Fruit fly (Drosophila melanogaster) whole organism, embryonic: Measurements from ENCODE around the gene CG13898.

ENCODE experiments used
- Abd-B ChIP-seq: fragments of 200-800 bp; sonication (Bioruptor generic); optimal IDR thresholded peaks from 2 replicates; lab custom pipeline; 2018; ENCODE audit warnings: missing biosample characterization, mild to moderate bottlenecking, missing genetic modification characterization, moderate library complexity
- Adf1 ChIP-seq: fragments of 200-800 bp; sonication (Bioruptor generic); IDR thresholded peaks from 2 replicates; pipeline ENCODE4 v1.3.6; 2022; ENCODE audit warnings: missing biosample characterization, missing genetic modification characterization
- Blimp-1 ChIP-seq: fragments of 200-800 bp; sonication (Bioruptor generic); optimal IDR thresholded peaks from 3 replicates; lab custom pipeline; 2018; ENCODE audit warnings: missing biosample characterization, missing genetic modification characterization, mild to moderate bottlenecking, moderate library complexity, missing genetic modification reagents
- CG10366 ChIP-seq: fragments of 200-800 bp; sonication (Bioruptor generic); IDR thresholded peaks from 2 replicates; pipeline ENCODE4 v1.3.6; 2022; ENCODE audit warnings: missing biosample characterization, missing genetic modification characterization
- CG11085 ChIP-seq: fragments of 200-800 bp; sonication (Bioruptor generic); IDR thresholded peaks from 2 replicates; pipeline ENCODE4 v1.3.6; 2022; ENCODE audit warnings: missing biosample characterization, missing genetic modification characterization
- CG11504 ChIP-seq: fragments of 200-800 bp; sonication (Bioruptor generic); optimal IDR thresholded peaks from 3 replicates; lab custom pipeline; 2019; ENCODE audit warnings: missing biosample characterization, mild to moderate bottlenecking, missing genetic modification characterization, moderate library complexity
- CG14441 ChIP-seq: fragments of 200-800 bp; sonication (Bioruptor generic); IDR thresholded peaks from 2 replicates; pipeline ENCODE4 v1.3.6; 2022; ENCODE audit warnings: missing biosample characterization, missing genetic modification characterization
- CG16813 ChIP-seq: fragments of 200-800 bp; sonication (Bioruptor generic); IDR thresholded peaks from 3 replicates; pipeline ENCODE4 v1.3.6; 2022; ENCODE audit warnings: missing biosample characterization, missing genetic modification characterization; ENCODE audit not compliant: partially characterized antibody
- CG17361 ChIP-seq: fragments of 200-800 bp; sonication (Bioruptor generic); IDR thresholded peaks from 3 replicates; pipeline ENCODE4 v1.3.6; 2022; ENCODE audit warnings: missing biosample characterization, missing genetic modification characterization
- CG18476 ChIP-seq: fragments of 200-800 bp; sonication (Bioruptor generic); optimal IDR thresholded peaks from 2 replicates; lab custom pipeline; 2016; ENCODE audit warnings: missing biosample characterization, mild to moderate bottlenecking, missing genetic modification characterization
- CG2678 ChIP-seq: fragments of 200-800 bp; sonication (Bioruptor generic); optimal IDR thresholded peaks from 3 replicates; lab custom pipeline; 2019; ENCODE audit warnings: missing biosample characterization, mild to moderate bottlenecking, missing genetic modification characterization, moderate library complexity
- CG30020 ChIP-seq: fragments of 200-800 bp; optimal IDR thresholded peaks from 2 replicates; lab custom pipeline; 2019; ENCODE audit warnings: missing biosample characterization, mild to moderate bottlenecking, missing genetic modification characterization, moderate library complexity
- CG30403 ChIP-seq: fragments of 200-800 bp; sonication (Bioruptor generic); optimal IDR thresholded peaks from 3 replicates; lab custom pipeline; 2016; ENCODE audit warnings: missing biosample characterization, missing genetic modification characterization
- CG3407 ChIP-seq: fragments of 200-800 bp; sonication (Bioruptor generic); optimal IDR thresholded peaks from 2 replicates; lab custom pipeline; 2018; ENCODE audit warnings: missing biosample characterization, mild to moderate bottlenecking, missing genetic modification characterization
- CG4282 ChIP-seq: fragments of 200-800 bp; sonication (Bioruptor generic); optimal IDR thresholded peaks from 2 replicates; lab custom pipeline; 2016; ENCODE audit warnings: missing biosample characterization, missing genetic modification characterization
- CG5245 ChIP-seq: fragments of 200-800 bp; sonication (Bioruptor generic); optimal IDR thresholded peaks from 3 replicates; lab custom pipeline; 2016; ENCODE audit warnings: missing biosample characterization, missing genetic modification characterization
- CG6254 ChIP-seq: fragments of 200-800 bp; sonication (Bioruptor generic); optimal IDR thresholded peaks from 3 replicates; lab custom pipeline; 2017; ENCODE audit warnings: mild to moderate bottlenecking, missing biosample characterization, missing genetic modification reagents, missing genetic modification characterization
- CG7372 ChIP-seq: fragments of 200-800 bp; sonication (Bioruptor generic); IDR thresholded peaks from 2 replicates; pipeline ENCODE4 v1.3.6; 2022; ENCODE audit warnings: missing biosample characterization, missing genetic modification characterization
- CG7963 ChIP-seq: fragments of 200-800 bp; sonication (Bioruptor generic); IDR thresholded peaks from 3 replicates; pipeline ENCODE4 v1.3.6; 2022; ENCODE audit warnings: missing biosample characterization, missing genetic modification characterization; ENCODE audit not compliant: partially characterized antibody
- CG8388 ChIP-seq: fragments of 200-800 bp; sonication (Bioruptor generic); optimal IDR thresholded peaks from 2 replicates; lab custom pipeline; 2019; ENCODE audit warnings: missing biosample characterization, mild to moderate bottlenecking, missing genetic modification characterization, moderate library complexity
- E2f1 ChIP-seq: fragments of 200-800 bp; sonication (Bioruptor generic); IDR thresholded peaks from 2 replicates; pipeline ENCODE4 v1.3.6; 2022; ENCODE audit warnings: missing biosample characterization, missing genetic modification characterization
- HHEX ChIP-seq: fragments of 200-800 bp; sonication (Bioruptor generic); optimal IDR thresholded peaks from 3 replicates; lab custom pipeline; 2017; ENCODE audit warnings: missing biosample characterization, mild to moderate bottlenecking, missing genetic modification characterization, missing genetic modification reagents
- HLH3B ChIP-seq: fragments of 200-800 bp; sonication (Bioruptor generic); IDR thresholded peaks from 2 replicates; pipeline ENCODE4 v1.3.6; 2022; ENCODE audit warnings: missing biosample characterization, missing genetic modification characterization
- MESR4 ChIP-seq: fragments of 200-800 bp; sonication (Bioruptor generic); optimal IDR thresholded peaks from 2 replicates; lab custom pipeline; 2018; ENCODE audit warnings: missing biosample characterization, mild to moderate bottlenecking, missing genetic modification characterization, moderate library complexity
- NfI ChIP-seq: fragments of 200-800 bp; sonication (Bioruptor generic); optimal IDR thresholded peaks from 3 replicates; lab custom pipeline; 2018; ENCODE audit warnings: missing biosample characterization, mild to moderate bottlenecking, missing genetic modification characterization, moderate library complexity
- Rfx ChIP-seq: fragments of 200-800 bp; sonication (Bioruptor generic); IDR thresholded peaks from 2 replicates; pipeline ENCODE4 v1.3.6; 2022; ENCODE audit warnings: missing biosample characterization, missing genetic modification characterization
- Sox100B ChIP-seq: fragments of 200-800 bp; sonication (Bioruptor generic); optimal IDR thresholded peaks from 3 replicates; lab custom pipeline; 2018; ENCODE audit warnings: missing biosample characterization, mild to moderate bottlenecking, missing genetic modification characterization
- Ssrp ChIP-seq: fragments of 200-800 bp; sonication (Bioruptor generic); optimal IDR thresholded peaks from 2 replicates; lab custom pipeline; 2018; ENCODE audit warnings: missing biosample characterization, mild to moderate bottlenecking, missing genetic modification characterization, moderate library complexity
- TFAM ChIP-seq: fragments of 200-800 bp; sonication (Bioruptor generic); optimal IDR thresholded peaks from 2 replicates; lab custom pipeline; 2017; ENCODE audit warnings: missing biosample characterization, missing genetic modification characterization, inconsistent platforms
- bab2 ChIP-seq: fragments of 200-800 bp; sonication (Bioruptor generic); optimal IDR thresholded peaks from 2 replicates; lab custom pipeline; 2016; ENCODE audit warnings: missing biosample characterization, missing genetic modification characterization
- bsh ChIP-seq, 2 experiments: fragments of 200-800 bp; sonication (Bioruptor generic); optimal IDR thresholded peaks; 2 replicates each; lab custom pipeline; 2017 to 2018; ENCODE audit warnings: mild to moderate bottlenecking in 2 of 2, missing biosample characterization in 2 of 2, missing genetic modification characterization in 2 of 2, moderate library complexity in 1 of 2
- chif ChIP-seq, 2 experiments: fragments of 200-800 bp; sonication (Bioruptor generic); optimal IDR thresholded peaks; 3 replicates each; lab custom pipeline; 2016; ENCODE audit warnings: missing biosample characterization in 2 of 2, missing genetic modification characterization in 2 of 2
- chm ChIP-seq: fragments of 200-800 bp; sonication (Bioruptor generic); IDR thresholded peaks from 2 replicates; pipeline ENCODE4 v1.3.6; 2022; ENCODE audit warnings: missing biosample characterization, missing genetic modification characterization
- chn ChIP-seq: fragments of 200-800 bp; sonication (Bioruptor generic); optimal IDR thresholded peaks from 2 replicates; lab custom pipeline; 2016; ENCODE audit warnings: missing biosample characterization, missing genetic modification characterization
- ci ChIP-seq: fragments of 200-800 bp; sonication (Bioruptor generic); IDR thresholded peaks from 3 replicates; pipeline ENCODE4 v1.3.6; 2022; ENCODE audit warnings: missing biosample characterization, missing genetic modification characterization
- dpn ChIP-seq, 2 experiments: fragments of 200-800 bp; sonication (Bioruptor generic); optimal IDR thresholded peaks; 3 replicates each; lab custom pipeline; 2016; ENCODE audit warnings: missing biosample characterization in 2 of 2, missing genetic modification characterization in 2 of 2
- eve ChIP-seq, 2 experiments: fragments of >200 bp; optimal IDR thresholded peaks; 2 replicates each; lab custom pipeline; 2017; ENCODE audit warnings: missing biosample characterization in 2 of 2, missing genetic modification characterization in 2 of 2
- ewg ChIP-seq: fragments of 200-800 bp; sonication (Bioruptor generic); optimal IDR thresholded peaks from 3 replicates; lab custom pipeline; 2017; ENCODE audit warnings: mild to moderate bottlenecking, missing biosample characterization, missing genetic modification reagents, missing genetic modification characterization
- gem ChIP-seq: fragments of 200-800 bp; sonication (Bioruptor generic); optimal IDR thresholded peaks from 2 replicates; lab custom pipeline; 2019; ENCODE audit warnings: missing biosample characterization, mild to moderate bottlenecking, missing genetic modification characterization, moderate library complexity
- grau ChIP-seq: fragments of 200-800 bp; optimal IDR thresholded peaks from 3 replicates; lab custom pipeline; 2019; ENCODE audit warnings: missing biosample characterization, mild to moderate bottlenecking, missing genetic modification characterization, moderate library complexity
- jigr1 ChIP-seq: fragments of 200-800 bp; sonication (Bioruptor generic); IDR thresholded peaks from 3 replicates; pipeline ENCODE4 v1.3.6; 2022; ENCODE audit warnings: missing biosample characterization, missing genetic modification characterization
- phol ChIP-seq: fragments of 200-800 bp; sonication (Bioruptor generic); optimal IDR thresholded peaks from 3 replicates; lab custom pipeline; 2018; ENCODE audit warnings: missing biosample characterization, mild to moderate bottlenecking, missing genetic modification characterization, moderate library complexity
- run ChIP-seq: fragments of 200-800 bp; sonication (Bioruptor generic); optimal IDR thresholded peaks from 3 replicates; lab custom pipeline; 2018; ENCODE audit warnings: missing biosample characterization, mild to moderate bottlenecking, missing genetic modification characterization
- sc ChIP-seq, 3 experiments: fragments of >200 bp in 2 of 3; fragments of 200-800 bp in 1 of 3; sonication (Bioruptor generic) in 1 of 3; optimal IDR thresholded peaks; 2 replicates in 2 of 3; 3 replicates in 1 of 3; lab custom pipeline; 2017; ENCODE audit warnings: mild to moderate bottlenecking in 1 of 3, missing biosample characterization in 1 of 3, missing genetic modification characterization in 1 of 3, missing genetic modification reagents in 1 of 3
- sens ChIP-seq: fragments of 200-800 bp; sonication (Bioruptor generic); peaks from one replicate; lab custom pipeline; 2016; ENCODE audit warnings: missing biosample characterization, missing genetic modification characterization
- sens-2 ChIP-seq: fragments of 200-800 bp; sonication (Bioruptor generic); IDR thresholded peaks from 2 replicates; pipeline ENCODE4 v1.3.6; 2022; ENCODE audit warnings: missing biosample characterization, missing genetic modification characterization
- so ChIP-seq: fragments of 200-800 bp; sonication (Bioruptor generic); IDR thresholded peaks from 3 replicates; pipeline ENCODE4 v1.3.6; 2022; ENCODE audit warnings: missing biosample characterization, missing genetic modification characterization
- stc ChIP-seq: fragments of 200-800 bp; sonication (Bioruptor generic); IDR thresholded peaks from 2 replicates; pipeline ENCODE4 v1.3.6; 2022; ENCODE audit warnings: missing biosample characterization, missing genetic modification characterization
- ttk ChIP-seq: fragments of 200-800 bp; sonication (Bioruptor generic); IDR thresholded peaks from 2 replicates; pipeline ENCODE4 v2.1.2; 2022; ENCODE audit warnings: missing biosample characterization, missing genetic modification characterization

The CG13898 gene

dm6 chr3L:775053-775355 lies 28.8 kb downstream of the CG13898 start (continued):
- TF ChIP-seq phol (peak; percentile 58), jigr1 (0 out of 3 replicates have a peak, but pooled peaks have one; percentile 6), run (peak; percentile 6), Sox100B (GFP tag; lab: Kevin White, UChicago) (peak; percentile 23), chm (GFP tag; lab: Robert Waterston, UW) (0 out of 2 replicates have a peak, but pooled peaks have one; percentile 21), Blimp-1 (GFP tag; lab: Kevin White, UChicago) (peak; percentile 41), CG30403 (GFP tag; lab: Kevin White, UChicago) (peak; percentile 28), CG7372 (GFP tag; lab: Robert Waterston, UW) (0 out of 2 replicates have a peak, but pooled peaks have one; percentile 14), Rfx (GFP tag; lab: Robert Waterston, UW) (peak; percentile 43; the same call in 1 of the 2 replicates), sens-2 (0 out of 2 replicates have a peak, but pooled peaks have one; percentile 35), E2f1 (GFP tag; lab: Robert Waterston, UW) (peak; percentile 45; the same call in 1 of the 2 replicates), TFAM (GFP tag; lab: Kevin White, UChicago) (no peak), Ssrp (tag; lab: Kevin White, UChicago) (peak; percentile 4), CG6254 (peak; percentile 49), CG14441 (GFP tag; lab: Robert Waterston, UW) (peak; percentile 48), CG7963 (GFP tag; lab: Robert Waterston, UW) (no peak), eve (GFP tag; optimal IDR thresholded peaks at IDR 0.05; lab: Kevin White, UChicago) (peak in 1 of 2 experiments; percentile 33), so (GFP tag; lab: Robert Waterston, UW) (0 out of 3 replicates have a peak, but pooled peaks have one; percentile 27), CG2678 (peak; percentile 34), CG11085 (no peak), HHEX (GFP tag; lab: Kevin White, UChicago) (no peak), CG3407 (GFP tag; lab: Kevin White, UChicago) (peak; percentile 2), bsh (GFP tag; optimal IDR thresholded peaks at IDR 0.05; lab: Kevin White, UChicago) (peak in 1 of 2 experiments; percentile 32), sc (optimal IDR thresholded peaks at IDR 0.05; lab: Kevin White, UChicago) (no peak), sc (GFP tag; optimal IDR thresholded peaks at IDR 0.05; lab: Kevin White, UChicago) (no peak), dpn (GFP tag; optimal IDR thresholded peaks at IDR 0.05; lab: Kevin White, UChicago) (peak in 1 of 2 experiments; percentile 6), CG8388 (GFP tag; lab: Kevin White, UChicago) (peak; percentile 20), Adf1 (no peak), ttk (GFP tag; lab: Robert Waterston, UW) (peak; percentile 47; the same call in 1 of the 2 replicates), chif (GFP tag; optimal IDR thresholded peaks at IDR 0.05; lab: Kevin White, UChicago) (peak; percentile 32 to 33), sens (peak; percentile 90), CG11504 (tag; lab: Kevin White, UChicago) (peak; percentile 69), NfI (peak; percentile 11), CG17361 (GFP tag; lab: Robert Waterston, UW) (0 out of 3 replicates have a peak, but pooled peaks have one; percentile 23), CG30020 (tag; lab: Kevin White, UChicago) (no peak), Abd-B (peak; percentile 11), ewg (GFP tag; lab: Kevin White, UChicago) (peak; percentile 11), CG4282 (GFP tag; lab: Kevin White, UChicago) (no peak), stc (GFP tag; lab: Robert Waterston, UW) (peak; percentile 39; the same call in 1 of the 2 replicates), chn (GFP tag; lab: Kevin White, UChicago) (no peak), CG5245 (GFP tag; lab: Kevin White, UChicago) (peak; percentile 1), CG18476 (GFP tag; lab: Kevin White, UChicago) (no peak), ci (GFP tag; lab: Robert Waterston, UW) (peak; percentile 61), bab2 (GFP tag; lab: Kevin White, UChicago) (peak; percentile 3), CG10366 (peak; percentile 26), HLH3B (GFP tag; lab: Robert Waterston, UW) (0 out of 2 replicates have a peak, but pooled peaks have one; percentile 36), CG16813 (GFP tag; lab: Robert Waterston, UW) (0 out of 3 replicates have a peak, but pooled peaks have one; percentile 26), gem (tag; lab: Kevin White, UChicago) (peak; percentile 56), grau (peak; percentile 13), MESR4 (GFP tag; lab: Kevin White, UChicago) (no peak)
